Fruit fly (Drosophila melanogaster) whole organism, embryonic: ENCODE measurements around the gene CG12182.

Experiments
- C15 ChIP-seq: fragments of 200-800 bp; sonication (Bioruptor generic); IDR thresholded peaks from 3 replicates; pipeline ENCODE4 v1.3.6; 2022; ENCODE audit warnings: missing biosample characterization, missing genetic modification characterization
- CG10366 ChIP-seq: fragments of 200-800 bp; sonication (Bioruptor generic); IDR thresholded peaks from 2 replicates; pipeline ENCODE4 v1.3.6; 2022; ENCODE audit warnings: missing biosample characterization, missing genetic modification characterization
- CG11085 ChIP-seq: fragments of 200-800 bp; sonication (Bioruptor generic); IDR thresholded peaks from 2 replicates; pipeline ENCODE4 v1.3.6; 2022; ENCODE audit warnings: missing biosample characterization, missing genetic modification characterization
- CG11504 ChIP-seq: fragments of 200-800 bp; sonication (Bioruptor generic); optimal IDR thresholded peaks from 3 replicates; lab custom pipeline; 2019; ENCODE audit warnings: missing biosample characterization, mild to moderate bottlenecking, missing genetic modification characterization, moderate library complexity
- CG15479 ChIP-seq: fragments of 200-800 bp; sonication (Bioruptor generic); optimal IDR thresholded peaks from 3 replicates; lab custom pipeline; 2019; ENCODE audit warnings: missing biosample characterization, mild to moderate bottlenecking, missing genetic modification characterization, moderate library complexity
- CG15514 ChIP-seq: fragments of 200-800 bp; sonication (Bioruptor generic); optimal IDR thresholded peaks from 3 replicates; lab custom pipeline; 2017; ENCODE audit warnings: missing biosample characterization, missing genetic modification characterization, mild to moderate bottlenecking, moderate library complexity, missing genetic modification reagents
- CG17385 ChIP-seq: fragments of 200-800 bp; sonication (Bioruptor generic); optimal IDR thresholded peaks from 3 replicates; lab custom pipeline; 2018; ENCODE audit warnings: missing biosample characterization, mild to moderate bottlenecking, missing genetic modification characterization
- CG17612 ChIP-seq: fragments of 200-800 bp; sonication (Bioruptor generic); IDR thresholded peaks from 2 replicates; pipeline ENCODE4 v1.3.6; 2022; ENCODE audit warnings: missing biosample characterization, missing genetic modification characterization
- CG18476 ChIP-seq: fragments of 200-800 bp; sonication (Bioruptor generic); optimal IDR thresholded peaks from 2 replicates; lab custom pipeline; 2016; ENCODE audit warnings: missing biosample characterization, mild to moderate bottlenecking, missing genetic modification characterization
- CG2199 ChIP-seq: fragments of 200-800 bp; sonication (Bioruptor generic); IDR thresholded peaks from 3 replicates; pipeline ENCODE4 v1.3.6; 2022; ENCODE audit warnings: missing biosample characterization, missing genetic modification characterization
- CG4360 ChIP-seq: fragments of 200-800 bp; sonication (Bioruptor generic); IDR thresholded peaks from 2 replicates; pipeline ENCODE4 v1.3.6; 2022; ENCODE audit warnings: missing biosample characterization, missing genetic modification characterization
- CG4617 ChIP-seq: fragments of 200-800 bp; sonication (Bioruptor generic); optimal IDR thresholded peaks from 3 replicates; lab custom pipeline; 2016; ENCODE audit warnings: missing biosample characterization, missing genetic modification characterization, borderline replicate concordance
- CG4820 ChIP-seq: fragments of 200-800 bp; sonication (Bioruptor generic); optimal IDR thresholded peaks from 3 replicates; lab custom pipeline; 2016; ENCODE audit warnings: missing biosample characterization, missing genetic modification characterization
- CG6813 ChIP-seq: fragments of 200-800 bp; sonication (Bioruptor generic); optimal IDR thresholded peaks from 2 replicates; lab custom pipeline; 2017; ENCODE audit warnings: missing biosample characterization, missing genetic modification characterization, mild to moderate bottlenecking, moderate library complexity, missing genetic modification reagents
- CG7556 ChIP-seq: fragments of 200-800 bp; sonication (Bioruptor generic); optimal IDR thresholded peaks from 2 replicates; lab custom pipeline; 2017; ENCODE audit warnings: missing biosample characterization, mild to moderate bottlenecking, missing genetic modification characterization
- CG8478 ChIP-seq: fragments of >200 bp; optimal IDR thresholded peaks from 2 replicates; lab custom pipeline; 2018
- Chrac-16 ChIP-seq: fragments of 200-800 bp; sonication (Bioruptor generic); optimal IDR thresholded peaks from 3 replicates; lab custom pipeline; 2016; ENCODE audit warnings: missing biosample characterization, missing genetic modification characterization
- D19A ChIP-seq: fragments of 200-800 bp; optimal IDR thresholded peaks from 3 replicates; lab custom pipeline; 2019; ENCODE audit warnings: missing biosample characterization, mild to moderate bottlenecking, missing genetic modification characterization, moderate library complexity
- Dip3 ChIP-seq: fragments of 200-800 bp; sonication (Bioruptor generic); optimal IDR thresholded peaks from 3 replicates; lab custom pipeline; 2016; ENCODE audit warnings: missing biosample characterization, missing genetic modification characterization
- Drgx ChIP-seq: fragments of 200-800 bp; sonication (Bioruptor generic); IDR thresholded peaks from 2 replicates; pipeline ENCODE4 v1.3.6; 2022; ENCODE audit warnings: missing biosample characterization, missing genetic modification characterization
- Fer1 ChIP-seq: fragments of 200-800 bp; sonication (Bioruptor generic); optimal IDR thresholded peaks from 2 replicates; lab custom pipeline; 2017; ENCODE audit warnings: missing biosample characterization, mild to moderate bottlenecking, missing genetic modification characterization
- Hr3 ChIP-seq: fragments of 200-800 bp; sonication (Bioruptor generic); optimal IDR thresholded peaks from 3 replicates; lab custom pipeline; 2016; ENCODE audit warnings: missing biosample characterization, missing genetic modification characterization
- Nf-YB ChIP-seq: fragments of 200-800 bp; sonication (Bioruptor generic); optimal IDR thresholded peaks from 3 replicates; lab custom pipeline; 2019; ENCODE audit warnings: missing biosample characterization, mild to moderate bottlenecking, missing genetic modification characterization, moderate library complexity
- Oli ChIP-seq: fragments of 200-800 bp; sonication (Bioruptor generic); optimal IDR thresholded peaks from 2 replicates; lab custom pipeline; 2018; ENCODE audit warnings: missing biosample characterization, mild to moderate bottlenecking, missing genetic modification characterization, moderate library complexity
- Sox100B ChIP-seq: fragments of 200-800 bp; sonication (Bioruptor generic); optimal IDR thresholded peaks from 3 replicates; lab custom pipeline; 2018; ENCODE audit warnings: missing biosample characterization, mild to moderate bottlenecking, missing genetic modification characterization
- Sry-δ ChIP-seq: fragments of 200-800 bp; sonication (Bioruptor generic); optimal IDR thresholded peaks from 2 replicates; lab custom pipeline; 2016; ENCODE audit warnings: missing biosample characterization, missing genetic modification characterization
- YL-1 ChIP-seq: fragments of 200-800 bp; sonication (Bioruptor generic); optimal IDR thresholded peaks from 3 replicates; lab custom pipeline; 2017; ENCODE audit warnings: missing biosample characterization, mild to moderate bottlenecking, missing genetic modification characterization
- btn ChIP-seq: fragments of 200-800 bp; sonication (Bioruptor generic); optimal IDR thresholded peaks from 2 replicates; lab custom pipeline; 2016; ENCODE audit warnings: missing biosample characterization, missing genetic modification characterization
- cato ChIP-seq: fragments of 200-800 bp; sonication (Bioruptor generic); optimal IDR thresholded peaks from 2 replicates; lab custom pipeline; 2016; ENCODE audit warnings: missing biosample characterization, missing genetic modification characterization, borderline replicate concordance
- chn ChIP-seq: fragments of 200-800 bp; sonication (Bioruptor generic); optimal IDR thresholded peaks from 2 replicates; lab custom pipeline; 2016; ENCODE audit warnings: missing biosample characterization, missing genetic modification characterization
- fu2 ChIP-seq: fragments of 200-800 bp; sonication (Bioruptor generic); optimal IDR thresholded peaks from 2 replicates; lab custom pipeline; 2016; ENCODE audit warnings: missing biosample characterization, missing genetic modification characterization
- hkb ChIP-seq, 2 experiments: fragments of 200-800 bp in 1 of 2; fragments of >200 bp in 1 of 2; sonication (Bioruptor generic) in 1 of 2; IDR thresholded peaks in 1 of 2; optimal IDR thresholded peaks in 1 of 2; 2 replicates each; pipeline versions ENCODE4 v1.3.6 to Lab custom; 2017 to 2022; ENCODE audit warnings: missing biosample characterization in 1 of 2, missing genetic modification characterization in 1 of 2
- kni ChIP-seq: fragments of 200-800 bp; sonication (Bioruptor generic); optimal IDR thresholded peaks from 3 replicates; lab custom pipeline; 2017; ENCODE audit warnings: mild to moderate bottlenecking, missing biosample characterization, missing genetic modification reagents, missing genetic modification characterization
- nerfin-1 ChIP-seq: fragments of 200-800 bp; sonication (Bioruptor generic); optimal IDR thresholded peaks from 3 replicates; lab custom pipeline; 2019; ENCODE audit warnings: missing biosample characterization, mild to moderate bottlenecking, missing genetic modification characterization, moderate library complexity
- pros ChIP-seq: fragments of 200-800 bp; sonication (Bioruptor generic); optimal IDR thresholded peaks from 3 replicates; lab custom pipeline; 2019; ENCODE audit warnings: missing biosample characterization, mild to moderate bottlenecking, missing genetic modification characterization, moderate library complexity
- repo ChIP-seq: fragments of 200-800 bp; sonication (Bioruptor generic); optimal IDR thresholded peaks from 2 replicates; lab custom pipeline; 2016; ENCODE audit warnings: missing biosample characterization, missing genetic modification characterization
- ro ChIP-seq: fragments of 200-800 bp; sonication (Bioruptor generic); IDR thresholded peaks from 2 replicates; pipeline ENCODE4 v1.3.6; 2022; ENCODE audit warnings: missing biosample characterization, missing genetic modification characterization
- salm ChIP-seq: fragments of 200-800 bp; sonication (Bioruptor generic); optimal IDR thresholded peaks from 2 replicates; lab custom pipeline; 2018; ENCODE audit warnings: missing biosample characterization, mild to moderate bottlenecking, missing genetic modification characterization
- slbo ChIP-seq: fragments of 200-800 bp; sonication (Bioruptor generic); IDR thresholded peaks from 2 replicates; pipeline ENCODE4 v1.3.6; 2022; ENCODE audit warnings: missing biosample characterization, missing genetic modification characterization
- sob ChIP-seq: fragments of 200-800 bp; sonication (Bioruptor generic); IDR thresholded peaks from 2 replicates; pipeline ENCODE4 v1.3.6; 2022; ENCODE audit warnings: missing biosample characterization, missing genetic modification characterization
- stwl ChIP-seq: fragments of 200-800 bp; sonication (Bioruptor generic); optimal IDR thresholded peaks from 3 replicates; lab custom pipeline; 2018; ENCODE audit warnings: missing biosample characterization, mild to moderate bottlenecking, missing genetic modification characterization, moderate library complexity
- sug ChIP-seq: fragments of 200-800 bp; optimal IDR thresholded peaks from 2 replicates; lab custom pipeline; 2019; ENCODE audit warnings: missing biosample characterization, mild to moderate bottlenecking, missing genetic modification characterization, moderate library complexity
- tio ChIP-seq: fragments of 200-800 bp; sonication (Bioruptor generic); optimal IDR thresholded peaks from 2 replicates; lab custom pipeline; 2017; ENCODE audit warnings: missing biosample characterization, missing genetic modification characterization, inconsistent platforms
- tll ChIP-seq, 2 experiments: fragments of 200-800 bp in 1 of 2; fragments of >200 bp in 1 of 2; sonication (Bioruptor generic) in 1 of 2; optimal IDR thresholded peaks; 2 replicates each; lab custom pipeline; 2017 to 2019; ENCODE audit warnings: missing biosample characterization in 2 of 2, missing genetic modification characterization in 2 of 2, mild to moderate bottlenecking in 1 of 2, moderate library complexity in 1 of 2
- trem ChIP-seq: fragments of 200-800 bp; optimal IDR thresholded peaks from 3 replicates; lab custom pipeline; 2019; ENCODE audit warnings: missing biosample characterization, mild to moderate bottlenecking, missing genetic modification characterization, moderate library complexity
- ttk ChIP-seq: fragments of 200-800 bp; sonication (Bioruptor generic); IDR thresholded peaks from 2 replicates; pipeline ENCODE4 v2.1.2; 2022; ENCODE audit warnings: missing biosample characterization, missing genetic modification characterization
- twi ChIP-seq: fragments of 200-800 bp; optimal IDR thresholded peaks from 2 replicates; lab custom pipeline; 2019; ENCODE audit warnings: missing biosample characterization, mild to moderate bottlenecking, missing genetic modification characterization, moderate library complexity
- tx ChIP-seq: fragments of 200-800 bp; sonication (Bioruptor generic); optimal IDR thresholded peaks from 2 replicates; lab custom pipeline; 2016; ENCODE audit warnings: missing biosample characterization, missing genetic modification characterization
- unc-4 ChIP-seq: fragments of 200-800 bp; sonication (Bioruptor generic); IDR thresholded peaks from 2 replicates; pipeline ENCODE4 v1.3.6; 2022; ENCODE audit warnings: missing biosample characterization, missing genetic modification characterization; ENCODE audit not compliant: partially characterized antibody
- vvl ChIP-seq: fragments of 200-800 bp; sonication (Bioruptor generic); IDR thresholded peaks from 2 replicates; pipeline ENCODE4 v1.3.6; 2022; ENCODE audit warnings: missing biosample characterization, missing genetic modification characterization

The CG12182 gene

dm6 chr3L:2578737-2579136 is 20.6 kb downstream of the CG12182 start (continued):
- TF ChIP-seq vvl (GFP tag; lab: Robert Waterston, UW) (peak; percentile 83), Drgx (GFP tag; lab: Robert Waterston, UW) (peak; percentile 73), repo (GFP tag; lab: Kevin White, UChicago) (peak; percentile 28), CG15514 (GFP tag; lab: Kevin White, UChicago) (peak; percentile 22), hkb (optimal IDR thresholded peaks at IDR 0.05; lab: Kevin White, UChicago) (no peak), hkb (GFP tag; IDR thresholded peaks at IDR 0.05; lab: Robert Waterston, UW) (peak; percentile 65), CG4820 (GFP tag; lab: Kevin White, UChicago) (peak; percentile 30), D19A (tag; lab: Kevin White, UChicago) (peak; percentile 99), kni (no peak), salm (tag; lab: Kevin White, UChicago) (peak; percentile 31), Sox100B (GFP tag; lab: Kevin White, UChicago) (peak; percentile 66), chn (GFP tag; lab: Kevin White, UChicago) (peak; percentile 60), tll (GFP tag; optimal IDR thresholded peaks at IDR 0.05; lab: Kevin White, UChicago) (no peak), trem (tag; lab: Kevin White, UChicago) (peak; percentile 44), Fer1 (GFP tag; lab: Kevin White, UChicago) (peak; percentile 46), slbo (GFP tag; lab: Robert Waterston, UW) (peak; percentile 68), CG18476 (GFP tag; lab: Kevin White, UChicago) (peak; percentile 48), CG7556 (GFP tag; lab: Kevin White, UChicago) (peak; percentile 60), ttk (GFP tag; lab: Robert Waterston, UW) (0 out of 2 replicates have a peak, but pooled peaks have one; percentile 28), Nf-YB (GFP tag; lab: Kevin White, UChicago) (peak; percentile 48), cato (GFP tag; lab: Kevin White, UChicago) (no peak), C15 (no peak), CG11085 (GFP tag; lab: Robert Waterston, UW) (peak; percentile 34; the same call in 1 of the 2 replicates), CG4360 (GFP tag; lab: Robert Waterston, UW) (no peak), fu2 (GFP tag; lab: Kevin White, UChicago) (no peak), CG11504 (tag; lab: Kevin White, UChicago) (peak; percentile 77), pros (no peak), twi (tag; lab: Kevin White, UChicago) (peak; percentile 46), Chrac-16 (GFP tag; lab: Kevin White, UChicago) (peak; percentile 56), CG6813 (peak; percentile 14), CG17612 (GFP tag; lab: Robert Waterston, UW) (no peak), CG17385 (GFP tag; lab: Kevin White, UChicago) (peak; percentile 62), sug (tag; lab: Kevin White, UChicago) (peak; percentile 22), sob (GFP tag; lab: Robert Waterston, UW) (peak; percentile 63), CG2199 (GFP tag; lab: Robert Waterston, UW) (0 out of 3 replicates have a peak, but pooled peaks have one; percentile 50), tx (GFP tag; lab: Kevin White, UChicago) (peak; percentile 30), ro (peak; percentile 38; the same call in 1 of the 2 replicates), CG4617 (GFP tag; lab: Kevin White, UChicago) (no peak), Dip3 (GFP tag; lab: Kevin White, UChicago) (peak; percentile 25), CG10366 (peak; percentile 70), stwl (tag; lab: Kevin White, UChicago) (no peak), btn (GFP tag; lab: Kevin White, UChicago) (no peak), Sry-δ (peak; percentile 12), nerfin-1 (peak; percentile 47), CG15479 (GFP tag; lab: Kevin White, UChicago) (no peak), Hr3 (GFP tag; lab: Kevin White, UChicago) (peak; percentile 64), Oli (tag; lab: Kevin White, UChicago) (peak; percentile 67), CG8478 (no peak), tio (peak; percentile 38), YL-1 (GFP tag; lab: Kevin White, UChicago) (no peak), unc-4 (no peak)
